Worm (Caenorhabditis elegans): ENCODE results near the gene swt-3.

DNA sequence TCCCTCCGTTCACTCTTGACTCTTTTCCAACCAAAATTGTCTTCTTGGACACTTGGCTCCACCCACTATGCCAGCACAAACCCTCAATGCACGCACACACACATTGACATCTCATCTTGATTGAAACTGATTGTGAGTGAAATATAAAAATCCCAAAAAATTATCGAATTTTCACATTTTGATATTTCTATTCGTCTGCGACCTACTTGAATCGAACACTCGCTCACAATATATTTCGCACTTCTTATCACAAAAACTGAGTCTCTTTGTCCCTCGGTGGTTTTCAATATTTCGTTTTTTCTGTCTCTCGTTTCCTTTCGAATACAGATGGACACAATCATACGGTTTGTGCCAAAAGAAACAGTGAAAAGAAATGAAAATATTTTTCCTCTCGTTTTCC is 39.6 kb upstream of the swt-3 start:
- TF ChIP-seq flt-1 (GFP tag; IDR thresholded peaks at IDR 0.05), result no peak
- TF ChIP-seq B0310.2 (tag; optimal IDR thresholded peaks at IDR 0.05), result no peak
- TF ChIP-seq F13C5.2 (tag; optimal IDR thresholded peaks at IDR 0.05), result no peak
- no peak for TF ChIP-seq hmbx-1 (tag; optimal IDR thresholded peaks at IDR 0.05)
- TF ChIP-seq scrt-1 (GFP tag; IDR thresholded peaks at IDR 0.05), result no peak
- no peak for TF ChIP-seq hmg-4 (GFP tag; optimal IDR thresholded peaks at IDR 0.05)
